Worm (Caenorhabditis elegans) whole organism, late embryonic: Measurements from ENCODE around the gene flp-9.

ENCODE experiments used
- T23F11.4 ChIP-seq: fragments of 200-800 bp; sonication (Bioruptor generic); optimal IDR thresholded peaks from 2 replicates; lab custom pipeline; 2018; ENCODE audit warnings: mild to moderate bottlenecking, missing genetic modification characterization, missing compliant biosample characterization
- Y22D7AL.16 ChIP-seq: sonication (generic microtip); optimal IDR thresholded peaks from 2 replicates; lab custom pipeline; 2016; ENCODE audit warnings: missing genetic modification characterization, missing compliant biosample characterization
- ama-1 ChIP-seq: fragments of 150-350 bp; optimal IDR thresholded peaks from 2 replicates; lab custom pipeline; 2014
- hlh-15 ChIP-seq: sonication (generic microtip); optimal IDR thresholded peaks from 2 replicates; lab custom pipeline; 2016; ENCODE audit warnings: missing genetic modification characterization, missing compliant biosample characterization
- hlh-30 ChIP-seq: sonication (generic microtip); optimal IDR thresholded peaks from 2 replicates; lab custom pipeline; 2017; ENCODE audit warnings: antibody characterized with exemption, missing genetic modification characterization, missing compliant biosample characterization; ENCODE audit not compliant: insufficient read depth
- lim-6 ChIP-seq: sonication (generic microtip); optimal IDR thresholded peaks from 2 replicates; lab custom pipeline; 2016; ENCODE audit warnings: missing genetic modification characterization, missing compliant biosample characterization
- nhr-11 ChIP-seq: fragments of 150-350 bp; optimal IDR thresholded peaks from 2 replicates; lab custom pipeline; 2014; ENCODE audit warnings: missing biosample characterization, missing genetic modification characterization

DNA sequence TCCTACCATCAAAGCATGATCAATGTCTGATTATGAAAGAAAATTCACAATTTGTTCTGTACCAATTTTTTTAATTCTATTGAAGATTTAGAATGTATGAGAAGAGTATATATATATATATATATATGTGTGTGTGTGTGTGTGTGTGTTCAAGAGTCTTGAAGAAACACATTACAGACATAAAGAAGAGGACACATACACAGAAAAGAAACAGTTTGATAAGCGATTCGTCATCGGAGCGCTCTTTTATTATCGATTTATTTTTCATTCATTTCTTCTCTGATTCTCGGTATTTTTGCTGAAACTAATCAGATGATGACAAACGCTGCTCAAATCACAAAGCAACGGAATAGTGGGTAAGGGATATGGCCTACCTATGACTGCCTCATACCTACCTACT is 36.3 kb upstream of the flp-9 start, which contains the start of gene pin-2:
- TF ChIP-seq Y22D7AL.16 (tag; lab: Kevin White, UChicago) (no peak), lim-6 (tag; lab: Kevin White, UChicago) (no peak), T23F11.4 (no peak), hlh-30 (tag; lab: Kevin White, UChicago) (no peak), nhr-11 (no peak), hlh-15 (no peak), ama-1 (lab: Kevin White, UChicago) (no peak)
